Worm (Caenorhabditis elegans) whole organism, L3 larva: ENCODE data around the gene cct-8.

ENCODE experiments used
- daf-12 ChIP-seq: fragments of 150-350 bp; optimal IDR thresholded peaks from 2 replicates; lab custom pipeline; 2014; ENCODE audit warnings: missing biosample characterization, missing genetic modification reagents, missing genetic modification characterization
- elt-3 ChIP-seq, 3 experiments: fragments of 150-350 bp in 1 of 3; sonication (generic microtip) in 2 of 3; optimal IDR thresholded peaks; 2 replicates in 2 of 3; 4 replicates in 1 of 3; lab custom pipeline; 2014 to 2017; ENCODE audit warnings: missing biosample characterization in 3 of 3, missing genetic modification characterization in 3 of 3
- lin-15B ChIP-seq: fragments of 150-350 bp; optimal IDR thresholded peaks from 2 replicates; lab custom pipeline; 2014; ENCODE audit warnings: missing biosample characterization, missing genetic modification characterization
- lin-39 ChIP-seq: fragments of 150-350 bp; optimal IDR thresholded peaks from 2 replicates; lab custom pipeline; 2018; ENCODE audit warnings: missing biosample characterization, missing genetic modification reagents, missing genetic modification characterization
- nfya-1 ChIP-seq: sonication (generic microtip); optimal IDR thresholded peaks from 2 replicates; lab custom pipeline; 2017; ENCODE audit warnings: missing genetic modification characterization, mild to moderate bottlenecking, missing compliant biosample characterization, antibody characterized with exemption, moderate library complexity; ENCODE audit not compliant: insufficient read depth
- nhr-11 ChIP-seq: fragments of 150-350 bp; optimal IDR thresholded peaks from 2 replicates; lab custom pipeline; 2014; ENCODE audit warnings: missing biosample characterization, missing genetic modification characterization
- nhr-25 ChIP-seq: sonication (generic microtip); optimal IDR thresholded peaks from 2 replicates; lab custom pipeline; 2017; ENCODE audit warnings: missing biosample characterization, missing genetic modification characterization
- nhr-76 ChIP-seq: fragments of 150-350 bp; sonication (generic microtip); optimal IDR thresholded peaks from 5 replicates; lab custom pipeline; 2014; ENCODE audit warnings: missing biosample characterization, missing genetic modification characterization
- snpc-4 ChIP-seq: fragments of 150-350 bp; optimal IDR thresholded peaks from 2 replicates; lab custom pipeline; 2014; ENCODE audit warnings: missing biosample characterization, missing genetic modification characterization
- tbx-2 ChIP-seq: sonication (generic microtip); optimal IDR thresholded peaks from 2 replicates; lab custom pipeline; 2016; ENCODE audit warnings: mild to moderate bottlenecking, missing genetic modification characterization, missing compliant biosample characterization
- unc-39 ChIP-seq: sonication (generic microtip); optimal IDR thresholded peaks from 4 replicates; lab custom pipeline; 2017; ENCODE audit warnings: missing biosample characterization, missing genetic modification characterization
- ztf-11 ChIP-seq: fragments of 150-350 bp; optimal IDR thresholded peaks from 2 replicates; lab custom pipeline; 2014; ENCODE audit warnings: missing biosample characterization, missing genetic modification characterization

- TF ChIP-seq nfya-1 (tag; lab: Kevin White, UChicago) (no peak), nhr-25 (no peak), elt-3 (tag; optimal IDR thresholded peaks at IDR 0.05; lab: Kevin White, UChicago) (no peak), lin-39 (no peak), tbx-2 (tag; lab: Kevin White, UChicago) (no peak), snpc-4 (tag; lab: Kevin White, UChicago) (no peak), daf-12 (no peak), lin-15B (tag; lab: Kevin White, UChicago) (no peak), nhr-76 (tag; lab: Kevin White, UChicago) (no peak), unc-39 (tag; lab: Kevin White, UChicago) (no peak), ztf-11 (no peak), nhr-11 (tag; lab: Kevin White, UChicago) (no peak)
Measured at ce11 chrIV:1126490-1126889, 32.8 kb upstream of the cct-8 start, which contains the start of gene perm-2.
